Worm (Caenorhabditis elegans) whole organism, midembryonic: Measurements from ENCODE around the gene F45D3.3.

Source experiments
- T22C8.4 ChIP-seq: fragments of 200-800 bp; sonication (Bioruptor generic); IDR thresholded peaks from 2 replicates; pipeline ENCODE4 v1.3.6; 2022; ENCODE audit warnings: missing genetic modification characterization, missing compliant biosample characterization
- flt-1 ChIP-seq: fragments of 200-800 bp; sonication (Bioruptor generic); IDR thresholded peaks from 2 replicates; pipeline ENCODE4 v1.3.6; 2022; ENCODE audit warnings: missing genetic modification characterization, missing compliant biosample characterization
- tab-1 ChIP-seq: fragments of 200-800 bp; sonication (Bioruptor generic); IDR thresholded peaks from 2 replicates; pipeline ENCODE4 v1.3.6; 2022; ENCODE audit warnings: missing genetic modification characterization, missing compliant biosample characterization
- ztf-23 ChIP-seq: fragments of 200-800 bp; sonication (Bioruptor generic); IDR thresholded peaks from 2 replicates; pipeline ENCODE4 v1.3.6; 2022; ENCODE audit warnings: missing genetic modification reagents, missing genetic modification characterization, missing compliant biosample characterization
- ztf-29 ChIP-seq: fragments of 200-800 bp; sonication (Bioruptor generic); IDR thresholded peaks from 2 replicates; pipeline ENCODE4 v1.3.6; 2022; ENCODE audit warnings: missing genetic modification reagents, missing genetic modification characterization, missing compliant biosample characterization

DNA sequence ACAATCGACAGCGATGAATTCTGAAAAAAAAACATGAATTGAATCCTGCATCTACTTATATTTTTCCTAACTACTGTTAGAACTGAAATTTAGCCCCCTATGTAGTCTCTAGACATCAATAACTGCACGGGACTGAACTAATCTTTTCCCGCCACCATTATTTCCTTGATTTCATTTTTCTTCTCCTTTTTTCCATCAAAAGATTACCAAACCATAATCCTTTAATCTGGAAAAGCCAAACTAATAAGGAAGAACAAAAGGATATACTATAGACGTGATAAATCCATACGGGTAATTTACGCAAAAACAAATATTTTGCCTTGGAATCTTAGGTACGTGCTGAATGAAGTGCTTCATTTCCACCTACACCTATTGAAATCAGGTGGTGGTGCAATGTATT is 17.1 kb upstream of the F45D3.3 start:
- TF ChIP-seq tab-1 (no peak), ztf-29 (GFP tag; lab: Robert Waterston, UW) (no peak), T22C8.4 (GFP tag; lab: Robert Waterston, UW) (no peak), ztf-23 (no peak), flt-1 (no peak)
